Worm (Caenorhabditis elegans) whole organism, mixed stage, embryonic: Measurements from ENCODE around the gene T23F2.3.
A peak's percentile ranks its signal among the peaks of the same experiment; 100 is the strongest.

ENCODE experiments used
- M03D4.4 ChIP-seq: sonication (generic microtip); optimal IDR thresholded peaks from 2 replicates; lab custom pipeline; 2017; ENCODE audit warnings: mild to moderate bottlenecking, missing genetic modification characterization, missing compliant biosample characterization
- bed-3 ChIP-seq: fragments of 200-800 bp; sonication (Bioruptor generic); optimal IDR thresholded peaks from 3 replicates; lab custom pipeline; 2018; ENCODE audit warnings: mild to moderate bottlenecking, missing genetic modification characterization, moderate library complexity, missing compliant biosample characterization
- ceh-39 ChIP-seq: fragments of 150-350 bp; optimal IDR thresholded peaks from 2 replicates; lab custom pipeline; 2014; ENCODE audit warnings: missing biosample characterization, missing genetic modification characterization
- ceh-43 ChIP-seq: fragments of 200-800 bp; sonication (Bioruptor generic); optimal IDR thresholded peaks from 2 replicates; lab custom pipeline; 2018; ENCODE audit warnings: mild to moderate bottlenecking, missing genetic modification characterization, moderate library complexity, missing compliant biosample characterization
- ceh-83 ChIP-seq: fragments of 200-800 bp; sonication (Bioruptor generic); optimal IDR thresholded peaks from 2 replicates; lab custom pipeline; 2018; ENCODE audit warnings: mild to moderate bottlenecking, missing genetic modification characterization, missing compliant biosample characterization
- ces-1 ChIP-seq: fragments of 150-350 bp; optimal IDR thresholded peaks from 2 replicates; lab custom pipeline; 2014; ENCODE audit warnings: missing biosample characterization, missing genetic modification reagents, missing genetic modification characterization
- cnd-1 ChIP-seq: fragments of 200-800 bp; sonication (Bioruptor generic); optimal IDR thresholded peaks from 2 replicates; lab custom pipeline; 2018; ENCODE audit warnings: mild to moderate bottlenecking, missing genetic modification characterization, missing compliant biosample characterization
- drap-1 ChIP-seq: fragments of 200-800 bp; sonication (Bioruptor generic); optimal IDR thresholded peaks from 3 replicates; lab custom pipeline; 2018; ENCODE audit warnings: mild to moderate bottlenecking, missing genetic modification characterization, missing compliant biosample characterization
- elt-3 ChIP-seq: fragments of 150-350 bp; optimal IDR thresholded peaks from 2 replicates; lab custom pipeline; 2014; ENCODE audit warnings: missing biosample characterization, missing genetic modification characterization
- flh-1 ChIP-seq: fragments of 200-800 bp; sonication (Bioruptor generic); optimal IDR thresholded peaks from 2 replicates; lab custom pipeline; 2018; ENCODE audit warnings: mild to moderate bottlenecking, missing genetic modification characterization, moderate library complexity, missing compliant biosample characterization
- ham-2 ChIP-seq: fragments of 200-800 bp; sonication (Bioruptor generic); optimal IDR thresholded peaks from 2 replicates; lab custom pipeline; 2018; ENCODE audit warnings: mild to moderate bottlenecking, missing genetic modification characterization, missing compliant biosample characterization
- hlh-1 ChIP-seq: fragments of 150-350 bp; optimal IDR thresholded peaks from 2 replicates; lab custom pipeline; 2014; ENCODE audit warnings: missing biosample characterization, missing genetic modification reagents, missing genetic modification characterization
- lin-13 ChIP-seq: fragments of 150-350 bp; optimal IDR thresholded peaks from 2 replicates; lab custom pipeline; 2014; ENCODE audit warnings: missing biosample characterization, missing genetic modification characterization
- mls-2 ChIP-seq: sonication (generic microtip); optimal IDR thresholded peaks from 2 replicates; lab custom pipeline; 2016; ENCODE audit warnings: mild to moderate bottlenecking, missing genetic modification characterization, moderate library complexity, missing compliant biosample characterization
- nhr-12 ChIP-seq: fragments of 150-350 bp; optimal IDR thresholded peaks from 2 replicates; lab custom pipeline; 2014; ENCODE audit warnings: missing biosample characterization, missing genetic modification characterization
- nhr-237 ChIP-seq: fragments of 150-350 bp; optimal IDR thresholded peaks from 2 replicates; lab custom pipeline; 2014; ENCODE audit warnings: missing biosample characterization, missing genetic modification characterization
- nhr-28 ChIP-seq: fragments of 150-350 bp; optimal IDR thresholded peaks from 2 replicates; lab custom pipeline; 2014; ENCODE audit warnings: missing biosample characterization, missing genetic modification characterization
- nhr-76 ChIP-seq: sonication (generic microtip); optimal IDR thresholded peaks from 2 replicates; lab custom pipeline; 2017; ENCODE audit warnings: missing biosample characterization, missing genetic modification characterization
- pha-4 ChIP-seq: fragments of 150-350 bp; optimal IDR thresholded peaks from 2 replicates; lab custom pipeline; 2018; ENCODE audit warnings: missing biosample characterization, missing genetic modification reagents, missing genetic modification characterization
- sem-2 ChIP-seq: fragments of 200-800 bp; sonication (Bioruptor generic); optimal IDR thresholded peaks from 2 replicates; lab custom pipeline; 2018; ENCODE audit warnings: mild to moderate bottlenecking, missing genetic modification characterization, missing compliant biosample characterization
- snpc-4 ChIP-seq: fragments of 150-350 bp; optimal IDR thresholded peaks from 2 replicates; lab custom pipeline; 2014; ENCODE audit warnings: missing biosample characterization, missing genetic modification characterization
- sptf-1 ChIP-seq: sonication (generic microtip); optimal IDR thresholded peaks from 2 replicates; lab custom pipeline; 2017; ENCODE audit warnings: mild to moderate bottlenecking, missing genetic modification characterization, moderate library complexity, missing compliant biosample characterization
- tbx-8 ChIP-seq: fragments of 200-800 bp; sonication (Bioruptor generic); optimal IDR thresholded peaks from 2 replicates; lab custom pipeline; 2018; ENCODE audit warnings: mild to moderate bottlenecking, missing genetic modification characterization, moderate library complexity, missing compliant biosample characterization
- unc-120 ChIP-seq: sonication (generic microtip); optimal IDR thresholded peaks from 2 replicates; lab custom pipeline; 2017; ENCODE audit warnings: missing genetic modification characterization, missing compliant biosample characterization; ENCODE audit not compliant: poor library complexity, severe bottlenecking
- unc-62 ChIP-seq: fragments of 150-350 bp; optimal IDR thresholded peaks from 2 replicates; lab custom pipeline; 2014; ENCODE audit warnings: missing biosample characterization, missing genetic modification reagents, missing genetic modification characterization
- zip-8 ChIP-seq: fragments of 150-350 bp; optimal IDR thresholded peaks from 2 replicates; lab custom pipeline; 2014; ENCODE audit warnings: missing biosample characterization, missing genetic modification characterization
- ztf-11 ChIP-seq: fragments of 150-350 bp; optimal IDR thresholded peaks from 2 replicates; lab custom pipeline; 2014; ENCODE audit warnings: missing biosample characterization, missing genetic modification characterization

T23F2.3 gene

DNA sequence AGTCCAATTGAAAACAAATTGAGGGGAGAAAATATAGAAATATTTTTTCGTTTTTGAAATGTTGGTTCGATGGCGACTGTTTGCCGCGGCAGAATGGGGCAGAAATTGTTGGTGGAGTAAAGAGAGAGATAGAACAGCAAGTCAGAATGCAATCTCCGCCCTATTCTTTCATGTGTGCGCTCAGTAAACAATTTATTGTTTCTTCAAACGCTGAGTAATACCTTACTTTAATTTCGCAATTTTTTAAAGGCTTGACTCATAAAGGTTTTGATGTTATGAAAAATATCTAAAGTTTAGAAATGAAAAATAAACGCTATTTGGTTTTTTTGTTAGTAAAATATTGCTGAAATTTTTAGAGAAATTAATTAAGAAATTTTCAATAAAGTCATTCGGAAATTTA, 2.2 kb upstream of the T23F2.3 start:
- TF ChIP-seq ham-2: no peak
- peak; percentile 31 for TF ChIP-seq ces-1 (GFP tag; lab: Kevin White, UChicago)
- TF ChIP-seq ceh-43 (GFP tag; lab: Kevin White, UChicago): no peak
- no peak for TF ChIP-seq flh-1 (GFP tag; lab: Kevin White, UChicago)

ce11 chrX:5512707-5513106, 580 bp upstream of the T23F2.3 start:
- TF ChIP-seq ces-1 (GFP tag; lab: Kevin White, UChicago) (peak; percentile 35), nhr-28 (tag; lab: Kevin White, UChicago) (no peak)

ce11 chrX:5509114-5509877, 2.8 kb downstream of the T23F2.3 start:
- TF ChIP-seq hlh-1 (tag; lab: Kevin White, UChicago) (peak; percentile 63), sptf-1 (tag; lab: Kevin White, UChicago) (no peak)

ce11 chrX:5507926-5508325, 4.2 kb downstream of the T23F2.3 start:
- no peak for TF ChIP-seq ceh-39
- TF ChIP-seq hlh-1 (tag; lab: Kevin White, UChicago): no peak
- no peak for TF ChIP-seq ceh-43 (GFP tag; lab: Kevin White, UChicago)
- TF ChIP-seq, all 35 proteins: peak for 0

ce11 chrX:5506432-5506977, 5.6 kb downstream of the T23F2.3 start:
- TF ChIP-seq unc-62 (GFP tag; lab: Kevin White, UChicago) (peak; percentile 64), nhr-76 (tag; lab: Kevin White, UChicago) (no peak), tbx-8 (GFP tag; lab: Kevin White, UChicago) (no peak), ceh-83 (GFP tag; lab: Kevin White, UChicago) (no peak), nhr-237 (tag; lab: Kevin White, UChicago) (no peak), M03D4.4 (tag; lab: Kevin White, UChicago) (no peak), pha-4 (tag; lab: Kevin White, UChicago) (no peak), nhr-12 (no peak), unc-120 (peak; percentile 57)
- TF ChIP-seq, all 35 proteins: peak for 2

DNA sequence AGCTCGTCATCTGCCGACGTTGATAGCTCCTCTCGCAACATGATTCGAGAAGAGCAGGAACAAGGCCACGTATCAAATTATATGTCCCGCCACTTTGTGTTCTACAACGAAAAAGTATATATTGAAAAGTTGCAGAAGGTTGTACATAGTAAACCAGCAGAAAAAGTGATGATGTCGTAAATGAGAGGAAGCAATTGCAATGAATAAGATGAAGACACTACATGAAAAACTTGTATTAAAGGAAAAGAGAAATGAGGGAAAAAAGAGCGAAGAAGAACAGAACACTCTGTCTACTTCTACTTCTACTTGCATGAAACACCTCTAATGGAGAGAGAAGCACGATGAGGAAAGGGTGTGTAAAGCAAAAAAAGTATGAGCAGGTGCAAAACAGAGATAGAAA, 7.0 kb downstream of the T23F2.3 start, which contains the start of gene T23F2.2:
T23F2.2 (minus strand) TSS at position 101 of the 400 bp plus-strand sequence.
- TF ChIP-seq elt-3 (no peak), ceh-43 (GFP tag; lab: Kevin White, UChicago) (no peak), mls-2 (tag; lab: Kevin White, UChicago) (no peak), sptf-1 (tag; lab: Kevin White, UChicago) (no peak), snpc-4 (tag; lab: Kevin White, UChicago) (no peak)

DNA sequence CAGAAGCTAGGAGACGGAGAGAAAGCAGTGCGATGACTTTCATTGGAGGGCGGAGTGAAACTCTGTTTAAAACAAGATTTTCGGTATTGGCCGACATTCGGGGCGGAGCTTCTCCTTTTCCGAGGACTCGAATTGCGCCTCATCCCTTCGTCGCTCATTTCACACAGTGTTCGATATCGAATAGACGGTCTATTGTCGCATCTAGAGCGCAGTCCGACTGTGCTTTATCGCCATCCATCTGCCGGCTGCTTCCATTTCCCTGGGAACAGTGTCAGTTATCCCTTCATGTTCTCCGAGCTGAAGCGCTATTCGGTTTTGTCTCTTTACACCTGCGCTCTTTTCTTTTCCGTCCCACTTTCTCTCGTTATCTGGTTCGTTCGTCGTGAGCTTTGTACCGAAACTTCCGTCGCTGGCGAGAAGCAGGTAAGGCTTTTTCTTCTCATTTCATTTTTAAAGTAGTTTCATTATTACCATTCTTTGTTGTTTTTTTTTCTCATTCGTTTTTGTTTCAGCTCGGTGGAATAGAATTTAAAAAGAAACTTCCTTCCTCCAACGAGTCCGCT, 19.2 kb downstream of the T23F2.3 start, which contains the start of the genes bus-8A and bus-8B:
bus-8A (plus strand) TSS at position 96 of the 563 bp plus-strand sequence.
bus-8B (plus strand) TSS at position 513 of the 563 bp plus-strand sequence.
- TF ChIP-seq elt-3 (no peak), unc-62 (GFP tag; lab: Kevin White, UChicago) (no peak), lin-13 (tag; lab: Kevin White, UChicago) (no peak), pha-4 (tag; lab: Kevin White, UChicago) (no peak), bed-3 (GFP tag; lab: Kevin White, UChicago) (no peak), nhr-76 (tag; lab: Kevin White, UChicago) (no peak), unc-120 (no peak), tbx-8 (GFP tag; lab: Kevin White, UChicago) (no peak), snpc-4 (tag; lab: Kevin White, UChicago) (no peak), sptf-1 (tag; lab: Kevin White, UChicago) (no peak), mls-2 (tag; lab: Kevin White, UChicago) (no peak), cnd-1 (no peak), ces-1 (GFP tag; lab: Kevin White, UChicago) (no peak), hlh-1 (tag; lab: Kevin White, UChicago) (no peak), ztf-11 (no peak), zip-8 (tag; lab: Kevin White, UChicago) (no peak), drap-1 (GFP tag; lab: Kevin White, UChicago) (no peak), sem-2 (GFP tag; lab: Kevin White, UChicago) (no peak)
